Fruit fly (Drosophila melanogaster): ENCODE results near the gene CG31886.

Gene CG31886

DNA sequence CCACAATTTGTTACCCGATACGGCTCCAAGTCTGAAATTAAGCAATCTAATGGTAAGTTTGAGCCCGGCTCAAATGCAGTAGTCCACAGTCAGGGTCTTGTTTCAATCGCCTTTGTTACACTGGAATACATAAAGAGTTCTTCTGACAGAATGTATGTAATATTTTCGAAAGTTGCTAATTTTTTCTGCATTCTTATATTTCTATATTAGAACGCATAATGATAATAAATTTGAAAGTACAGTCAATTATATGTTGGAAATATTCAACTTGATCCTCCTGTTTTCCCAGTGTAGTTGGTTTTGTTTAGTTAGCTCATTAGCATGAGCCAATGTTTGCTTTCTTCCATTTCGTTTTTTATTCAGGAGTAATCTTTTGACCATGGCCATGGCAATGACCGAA lies 35.4 kb downstream of the CG31886 start:
- TF ChIP-seq CG4496 (GFP tag; IDR thresholded peaks at IDR 0.05) (peak; percentile 50; the same call in 2 of the 3 replicates), CG10348 (GFP tag; IDR thresholded peaks at IDR 0.05) (no peak), CG8301 (tag; optimal IDR thresholded peaks at IDR 0.05) (peak; percentile 60), Pif1B (GFP tag; optimal IDR thresholded peaks at IDR 0.05) (no peak)

DNA sequence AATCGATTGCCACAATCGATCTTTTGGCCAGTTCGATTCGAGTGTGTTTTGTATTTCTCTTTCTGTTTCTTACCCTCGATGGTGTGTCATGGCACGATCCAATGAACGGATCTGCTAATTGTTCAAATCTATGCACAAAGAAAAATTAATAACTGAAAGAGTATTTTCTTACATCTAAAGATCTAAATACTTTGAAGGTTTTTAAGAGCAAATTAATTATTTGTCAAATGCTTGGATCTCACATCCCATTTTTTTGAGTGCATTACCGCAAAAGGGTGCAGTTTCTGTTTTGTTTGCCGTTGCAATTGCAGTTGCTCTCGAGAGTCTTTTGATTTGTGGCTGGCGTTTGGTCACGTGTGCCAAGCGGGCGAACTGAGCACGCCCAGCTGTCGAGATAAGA lies 36.9 kb downstream of the CG31886 start:
- no peak for TF ChIP-seq fd96Ca (GFP tag; IDR thresholded peaks at IDR 0.05)
- TF ChIP-seq Pif1A (GFP tag; optimal IDR thresholded peaks at IDR 0.05) = no peak
- peak; percentile 1 for TF ChIP-seq CG8159 (tag; optimal IDR thresholded peaks at IDR 0.05)
- TF ChIP-seq CG10348 (GFP tag; IDR thresholded peaks at IDR 0.05) = no peak
- TF ChIP-seq Ets98B (GFP tag; IDR thresholded peaks at IDR 0.05) = peak; percentile 24; the same call in 1 of the 2 replicates
- TF ChIP-seq CG4496 (GFP tag; IDR thresholded peaks at IDR 0.05) = peak; percentile 46; the same call in 1 of the 3 replicates
- TF ChIP-seq CG17806 (tag; optimal IDR thresholded peaks at IDR 0.05) = no peak
- no peak for TF ChIP-seq CG34367 (tag; optimal IDR thresholded peaks at IDR 0.05)
- peak; percentile 30; the same call in 1 of the 2 replicates for TF ChIP-seq CG32121 (GFP tag; IDR thresholded peaks at IDR 0.05)
- no peak for TF ChIP-seq Pif1B (GFP tag; optimal IDR thresholded peaks at IDR 0.05)
- no peak for TF ChIP-seq CG8301 (tag; optimal IDR thresholded peaks at IDR 0.05)

DNA sequence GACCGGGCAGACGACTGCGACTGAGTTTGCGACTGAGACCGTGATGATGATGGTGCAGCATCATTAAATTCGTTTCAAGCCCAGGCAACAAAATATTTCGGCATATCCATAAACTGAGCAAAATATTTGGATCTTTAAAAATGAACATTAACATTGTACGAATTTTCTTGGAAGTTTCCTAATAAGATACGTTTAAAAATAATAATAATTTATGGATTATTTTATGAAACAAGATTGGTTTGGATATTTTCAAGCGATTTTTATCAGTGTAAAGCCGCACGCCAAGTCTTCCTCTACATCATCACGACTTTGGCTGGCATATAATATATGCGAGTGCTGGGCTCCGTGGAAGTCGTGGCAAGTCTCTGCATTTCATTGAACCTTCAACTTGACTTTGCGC lies 38.6 kb downstream of the CG31886 start:
- peak; percentile 33 for TF ChIP-seq CG13204 (GFP tag; optimal IDR thresholded peaks at IDR 0.05)
- peak; percentile 78 for TF ChIP-seq CG34367 (tag; optimal IDR thresholded peaks at IDR 0.05)
- TF ChIP-seq rn (GFP tag; IDR thresholded peaks at IDR 0.05) = peak; percentile 45; the same call in 1 of the 2 replicates
- no peak for TF ChIP-seq Snoo (tag; optimal IDR thresholded peaks at IDR 0.05)
- TF ChIP-seq CG10348 (GFP tag; IDR thresholded peaks at IDR 0.05) = no peak
- TF ChIP-seq CG17806 (tag; optimal IDR thresholded peaks at IDR 0.05) = peak; percentile 83
- TF ChIP-seq CG15710 (tag; optimal IDR thresholded peaks at IDR 0.05) = peak; percentile 76
- TF ChIP-seq CG12605 (GFP tag; IDR thresholded peaks at IDR 0.05) = peak; percentile 60
- peak; percentile 78 for TF ChIP-seq CG8301 (tag; optimal IDR thresholded peaks at IDR 0.05)
- TF ChIP-seq CG14655 (GFP tag; optimal IDR thresholded peaks at IDR 0.05) = peak; percentile 75
- peak; percentile 83 for TF ChIP-seq CG9948 (tag; optimal IDR thresholded peaks at IDR 0.05)
- TF ChIP-seq CG32121 (GFP tag; IDR thresholded peaks at IDR 0.05) = peak; percentile 62; the same call in 1 of the 2 replicates
- peak; percentile 68 for TF ChIP-seq Ets98B (GFP tag; IDR thresholded peaks at IDR 0.05)
- TF ChIP-seq Pif1A (GFP tag; optimal IDR thresholded peaks at IDR 0.05) = peak; percentile 33
- TF ChIP-seq EcR (GFP tag; optimal IDR thresholded peaks at IDR 0.05) = peak; percentile 51
- TF ChIP-seq Pif1B (GFP tag; optimal IDR thresholded peaks at IDR 0.05) = peak; percentile 84
- peak; percentile 63 for TF ChIP-seq gl (tag; optimal IDR thresholded peaks at IDR 0.05)
- TF ChIP-seq D1 (tag; optimal IDR thresholded peaks at IDR 0.05) = peak; percentile 41
- TF ChIP-seq fd96Ca (GFP tag; IDR thresholded peaks at IDR 0.05) = 0 out of 3 replicates have a peak, but pooled peaks have one; percentile 34
- TF ChIP-seq CG4496 (GFP tag; IDR thresholded peaks at IDR 0.05) = peak; percentile 75
- TF ChIP-seq CG8159 (tag; optimal IDR thresholded peaks at IDR 0.05) = peak; percentile 82

DNA sequence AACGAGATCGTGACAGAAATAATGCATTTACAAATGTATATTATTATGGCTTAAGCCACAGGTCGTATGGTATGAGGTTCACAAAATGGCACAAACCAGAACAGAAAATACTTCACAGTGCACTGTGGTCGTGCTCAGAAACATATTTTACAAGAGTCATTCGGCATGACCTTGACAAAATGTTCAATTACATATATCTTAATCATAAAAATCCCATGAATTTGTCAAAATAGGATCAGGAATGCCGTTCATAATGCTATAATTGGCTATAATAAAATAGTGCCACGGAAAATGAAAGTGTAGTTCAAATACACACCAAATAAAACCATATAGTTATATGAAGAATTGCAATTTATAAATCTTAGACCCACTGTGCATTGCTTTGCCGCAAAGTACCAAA lies 39.2 kb downstream of the CG31886 start:
- TF ChIP-seq Pif1B (GFP tag; optimal IDR thresholded peaks at IDR 0.05) (peak; percentile 61), D1 (tag; optimal IDR thresholded peaks at IDR 0.05) (peak; percentile 55), CG13204 (GFP tag; optimal IDR thresholded peaks at IDR 0.05) (no peak), CG10348 (GFP tag; IDR thresholded peaks at IDR 0.05) (no peak), rn (GFP tag; IDR thresholded peaks at IDR 0.05) (no peak), CG17806 (tag; optimal IDR thresholded peaks at IDR 0.05) (peak; percentile 74), gl (tag; optimal IDR thresholded peaks at IDR 0.05) (peak; percentile 24), Pif1A (GFP tag; optimal IDR thresholded peaks at IDR 0.05) (peak; percentile 18), CG12605 (GFP tag; IDR thresholded peaks at IDR 0.05) (no peak), CG34367 (tag; optimal IDR thresholded peaks at IDR 0.05) (peak; percentile 69), fd96Ca (GFP tag; IDR thresholded peaks at IDR 0.05) (no peak), CG32121 (GFP tag; IDR thresholded peaks at IDR 0.05) (peak; percentile 21; the same call in 1 of the 2 replicates), Ets98B (GFP tag; IDR thresholded peaks at IDR 0.05) (peak; percentile 25; the same call in 1 of the 2 replicates), EcR (GFP tag; optimal IDR thresholded peaks at IDR 0.05) (no peak), CG15710 (tag; optimal IDR thresholded peaks at IDR 0.05) (peak; percentile 69), CG14655 (GFP tag; optimal IDR thresholded peaks at IDR 0.05) (peak; percentile 81), CG8301 (tag; optimal IDR thresholded peaks at IDR 0.05) (peak; percentile 82), CG8159 (tag; optimal IDR thresholded peaks at IDR 0.05) (peak; percentile 82), CG9948 (tag; optimal IDR thresholded peaks at IDR 0.05) (peak; percentile 71)

DNA sequence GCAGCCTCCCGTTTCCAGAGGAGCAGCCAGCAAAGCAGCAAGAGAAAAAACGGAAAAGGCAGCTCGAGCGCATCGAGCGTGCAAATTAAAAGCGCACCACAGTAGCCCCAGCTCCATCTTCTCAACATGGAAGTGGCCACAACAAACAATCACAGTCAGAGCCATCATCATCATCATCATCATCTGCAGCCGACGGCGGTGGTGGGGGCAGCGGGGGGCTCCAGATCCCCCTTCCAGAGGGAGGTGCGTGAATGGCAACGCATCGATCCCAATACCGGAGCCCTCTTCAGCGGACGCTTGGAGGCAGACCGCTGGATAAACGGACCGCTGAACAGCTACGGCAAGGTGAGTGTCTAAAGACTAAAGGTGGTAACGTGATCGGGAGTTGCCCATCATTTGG lies 43.1 kb downstream of the CG31886 start:
- peak; percentile 87 for TF ChIP-seq CG13204 (GFP tag; optimal IDR thresholded peaks at IDR 0.05)
- TF ChIP-seq CG8159 (tag; optimal IDR thresholded peaks at IDR 0.05) = no peak

DNA sequence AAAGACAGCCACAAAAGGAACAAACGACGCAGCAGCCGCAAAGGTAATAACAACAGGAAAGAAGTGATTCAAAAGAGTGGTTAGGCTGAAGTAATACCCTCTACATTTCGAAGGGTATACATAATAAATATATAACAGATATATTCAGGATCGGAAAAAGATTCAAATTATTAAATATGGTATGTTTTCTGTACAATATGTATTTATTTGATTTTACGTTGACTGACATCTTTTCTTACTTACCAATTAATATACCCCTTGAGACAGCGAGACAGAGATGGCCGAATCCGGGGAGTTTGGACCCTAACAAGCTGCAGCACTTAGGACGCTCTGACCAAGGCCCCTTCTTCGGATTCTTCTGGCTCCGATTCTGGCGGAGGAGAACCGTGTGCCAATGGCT lies 52.6 kb downstream of the CG31886 start:
- TF ChIP-seq D1 (tag; optimal IDR thresholded peaks at IDR 0.05) (no peak), Snoo (tag; optimal IDR thresholded peaks at IDR 0.05) (peak; percentile 2), CG17806 (tag; optimal IDR thresholded peaks at IDR 0.05) (peak; percentile 49), CG15710 (tag; optimal IDR thresholded peaks at IDR 0.05) (peak; percentile 23), CG8301 (tag; optimal IDR thresholded peaks at IDR 0.05) (no peak), CG9948 (tag; optimal IDR thresholded peaks at IDR 0.05) (peak; percentile 58), CG14655 (GFP tag; optimal IDR thresholded peaks at IDR 0.05) (peak; percentile 35), CG8159 (tag; optimal IDR thresholded peaks at IDR 0.05) (peak; percentile 54), gl (tag; optimal IDR thresholded peaks at IDR 0.05) (no peak), CG34367 (tag; optimal IDR thresholded peaks at IDR 0.05) (peak; percentile 26), Ets98B (GFP tag; IDR thresholded peaks at IDR 0.05) (no peak)

Measured in whole organism, pupa.